Fruit fly (Drosophila melanogaster): ENCODE measurements around the gene CG14115.

DNA sequence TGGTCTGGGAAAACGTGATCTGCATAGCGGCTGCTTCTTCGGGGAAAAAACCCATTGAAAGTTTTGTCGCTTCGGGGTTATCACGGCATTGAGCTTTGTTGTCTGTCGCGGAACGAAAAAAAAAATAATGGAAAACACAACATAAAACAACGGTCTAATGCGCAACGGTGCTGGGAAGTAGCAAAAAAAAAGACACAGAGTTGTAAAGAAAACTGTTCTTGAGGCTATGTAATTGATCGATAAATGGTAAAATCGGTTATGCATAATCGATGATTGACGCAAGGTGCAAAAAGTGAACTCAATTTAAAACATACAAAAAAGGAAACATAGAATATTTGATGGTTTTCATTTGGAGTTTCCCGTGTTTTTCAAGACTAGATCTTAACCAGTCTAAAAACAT is 29.9 kb downstream of the CG14115 start:
- no peak for TF ChIP-seq EcR (GFP tag; optimal IDR thresholded peaks at IDR 0.05)
- TF ChIP-seq psq (optimal IDR thresholded peaks at IDR 0.05): no peak
- no peak for TF ChIP-seq Dll (optimal IDR thresholded peaks at IDR 0.05)
- TF ChIP-seq usp (GFP tag; optimal IDR thresholded peaks at IDR 0.05): no peak
- no peak for TF ChIP-seq pan (optimal IDR thresholded peaks at IDR 0.05)
- no peak for TF ChIP-seq CG8478 (optimal IDR thresholded peaks at IDR 0.05)

Measured in whole organism.